Fruit fly (Drosophila melanogaster): ENCODE results near the gene Ctps.

Gene Ctps

DNA sequence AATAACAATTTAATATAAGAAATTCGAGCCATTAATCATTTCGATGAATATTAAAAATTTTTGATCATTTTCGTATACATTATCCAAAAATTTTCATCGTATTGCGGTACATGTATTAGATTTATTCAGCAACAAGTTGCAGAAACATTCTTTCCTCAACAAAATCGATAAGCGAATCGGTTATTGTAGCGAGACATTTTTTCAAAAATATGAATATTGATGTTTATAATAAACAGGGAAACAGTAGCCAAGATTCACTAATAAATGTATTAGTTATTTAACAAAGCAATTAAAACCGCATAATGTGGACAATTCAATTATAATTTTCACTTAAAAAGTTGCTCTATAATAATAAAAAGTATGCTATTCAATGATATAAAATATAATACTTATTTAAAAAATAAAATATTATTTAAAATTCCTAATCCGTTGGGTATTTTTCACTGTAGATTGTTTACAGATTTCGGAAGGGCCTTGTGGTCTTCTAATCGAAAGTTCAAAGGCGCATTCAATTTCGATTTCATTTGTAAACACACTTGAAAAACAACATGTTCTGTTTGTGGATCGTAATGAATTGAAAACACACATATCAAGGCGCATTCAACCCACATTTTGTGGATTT lies 8.5 kb upstream of the Ctps start (continued):
- TF ChIP-seq PHDP (tag; optimal IDR thresholded peaks at IDR 0.05) (peak; percentile 53), Xrp1 (GFP tag; IDR thresholded peaks at IDR 0.05) (0 out of 2 replicates have a peak, but pooled peaks have one; percentile 6), tup (GFP tag; optimal IDR thresholded peaks at IDR 0.05) (no peak), CG17385 (GFP tag; optimal IDR thresholded peaks at IDR 0.05) (peak; percentile 10), pzg (GFP tag; optimal IDR thresholded peaks at IDR 0.05) (no peak), CG4707 (GFP tag; optimal IDR thresholded peaks at IDR 0.05) (no peak), Myb (GFP tag; optimal IDR thresholded peaks at IDR 0.05) (no peak), phol (tag; optimal IDR thresholded peaks at IDR 0.05) (peak; percentile 24), CG15011 (GFP tag; optimal IDR thresholded peaks at IDR 0.05) (no peak), CG4282 (GFP tag; optimal IDR thresholded peaks at IDR 0.05) (no peak), bigmax (GFP tag; optimal IDR thresholded peaks at IDR 0.05) (no peak), unc-4 (GFP tag; IDR thresholded peaks at IDR 0.05; ENCODE audit: partially characterized antibody) (no peak), lilli (GFP tag; optimal IDR thresholded peaks at IDR 0.05) (no peak), HLHmδ (GFP tag; optimal IDR thresholded peaks at IDR 0.05) (no peak), Nf-YC (tag; optimal IDR thresholded peaks at IDR 0.05) (peak; percentile 23), CG13424 (tag; optimal IDR thresholded peaks at IDR 0.05) (peak; percentile 56), Sox102F (GFP tag; optimal IDR thresholded peaks at IDR 0.05) (peak; percentile 46), Hr39 (optimal IDR thresholded peaks at IDR 0.05) (no peak), NC2β (GFP tag; optimal IDR thresholded peaks at IDR 0.05) (no peak), CG2712 (tag; optimal IDR thresholded peaks at IDR 0.05) (peak; percentile 63), Oli (tag; optimal IDR thresholded peaks at IDR 0.05) (peak; percentile 5), zfh1 (GFP tag; IDR thresholded peaks at IDR 0.05) (no peak)

DNA sequence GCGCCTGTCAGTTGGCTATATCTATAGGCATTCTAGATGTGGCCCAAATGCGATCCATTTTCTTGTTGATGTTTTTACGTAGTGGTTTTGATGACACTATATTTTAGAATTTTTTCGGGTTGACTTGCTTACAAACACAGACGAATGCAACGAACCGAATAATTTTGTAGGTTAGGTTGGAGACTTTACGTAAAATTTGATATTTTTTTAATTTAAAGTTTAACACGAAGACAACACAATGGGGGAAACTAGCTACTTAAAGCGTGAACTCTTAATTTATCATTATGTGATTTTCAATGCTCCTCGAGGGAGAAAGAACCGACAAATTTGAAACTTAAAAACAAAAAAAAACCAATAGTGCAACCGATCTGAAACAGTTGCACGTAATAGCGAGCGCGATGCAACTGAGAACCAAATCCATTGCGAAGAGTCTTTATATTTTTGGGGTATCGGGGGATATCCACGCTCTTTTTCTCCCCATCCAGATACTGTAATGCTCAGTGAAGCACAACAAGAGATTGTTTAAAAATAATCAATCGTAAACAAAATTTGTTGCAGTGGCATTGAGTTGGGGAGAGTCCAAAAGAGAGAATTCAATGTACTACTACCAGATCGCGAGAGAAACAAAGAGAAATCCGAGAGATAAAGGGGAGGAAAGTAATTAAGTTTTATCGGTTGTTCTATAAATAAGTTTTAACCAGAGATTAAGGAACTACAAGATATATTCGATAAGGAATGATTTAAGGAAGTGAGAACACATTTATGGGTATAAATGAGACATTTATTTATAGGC lies 7.6 kb upstream of the Ctps start:
- no peak for TF ChIP-seq CG4707 (GFP tag; optimal IDR thresholded peaks at IDR 0.05)
- peak; percentile 71 for TF ChIP-seq bigmax (GFP tag; optimal IDR thresholded peaks at IDR 0.05)
- no peak for TF ChIP-seq Six4 (GFP tag; optimal IDR thresholded peaks at IDR 0.05)
- TF ChIP-seq yki (optimal IDR thresholded peaks at IDR 0.05) = peak; percentile 5
- peak; percentile 16; the same call in 1 of the 3 replicates for TF ChIP-seq CG2199 (GFP tag; IDR thresholded peaks at IDR 0.05)
- no peak for TF ChIP-seq pan (optimal IDR thresholded peaks at IDR 0.05)
- no peak for TF ChIP-seq pan (GFP tag; optimal IDR thresholded peaks at IDR 0.05 in 1 of 2, IDR thresholded peaks at IDR 0.05 in 1 of 2)
- TF ChIP-seq CG3163 (GFP tag; optimal IDR thresholded peaks at IDR 0.05) = peak; percentile 13
- TF ChIP-seq Pdp1 (GFP tag; optimal IDR thresholded peaks at IDR 0.05) = peak in 1 of 2 experiments; percentile 49
- 0 out of 2 replicates have a peak, but pooled peaks have one; percentile 8 for TF ChIP-seq CG4360 (GFP tag; IDR thresholded peaks at IDR 0.05)
- TF ChIP-seq NfI (GFP tag; optimal IDR thresholded peaks at IDR 0.05) = no peak
- no peak for TF ChIP-seq Sox100B (GFP tag; optimal IDR thresholded peaks at IDR 0.05)
- TF ChIP-seq sens (GFP tag) = peak; percentile 64
- no peak for TF ChIP-seq CG12744 (GFP tag; optimal IDR thresholded peaks at IDR 0.05)
- peak; percentile 37; the same call in 1 of the 3 replicates for TF ChIP-seq Opbp (GFP tag; IDR thresholded peaks at IDR 0.05; ENCODE audit: partially characterized antibody)
- peak; percentile 39 for TF ChIP-seq CG9437 (GFP tag; optimal IDR thresholded peaks at IDR 0.05)
- peak; percentile 63 to 71 for TF ChIP-seq Trl (optimal IDR thresholded peaks at IDR 0.05)
- no peak for TF ChIP-seq Trl (GFP tag; optimal IDR thresholded peaks at IDR 0.05)

Measured in whole organism, embryonic.